Worm (Caenorhabditis elegans): ENCODE measurements around the gene unc-32.

The unc-32 gene

DNA sequence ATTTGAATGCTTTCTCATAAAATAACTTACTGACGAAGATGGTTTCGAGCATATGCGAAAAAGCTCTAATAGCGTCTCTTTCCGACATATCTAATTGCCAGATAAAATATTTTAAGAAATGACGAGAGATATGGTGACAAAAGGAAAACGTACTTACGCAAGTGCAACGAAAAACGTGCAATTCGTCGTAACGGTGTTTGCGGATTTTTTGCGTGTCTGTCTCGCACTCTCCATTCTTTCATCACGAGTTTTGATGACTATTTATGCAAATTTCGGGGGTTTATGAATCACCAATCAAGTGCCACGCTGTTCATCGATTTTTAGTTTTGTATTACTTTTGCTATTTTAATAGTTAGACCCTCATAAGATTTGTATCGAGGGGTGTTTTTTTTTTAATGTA lies 16.5 kb upstream of the unc-32 start, which contains the start of gene ZK637.14:
TSS of gene ZK637.14 (minus strand) at position 201 of the 400 bp plus-strand sequence.
- TF ChIP-seq unc-62 (GFP tag; optimal IDR thresholded peaks at IDR 0.05), result no peak

DNA sequence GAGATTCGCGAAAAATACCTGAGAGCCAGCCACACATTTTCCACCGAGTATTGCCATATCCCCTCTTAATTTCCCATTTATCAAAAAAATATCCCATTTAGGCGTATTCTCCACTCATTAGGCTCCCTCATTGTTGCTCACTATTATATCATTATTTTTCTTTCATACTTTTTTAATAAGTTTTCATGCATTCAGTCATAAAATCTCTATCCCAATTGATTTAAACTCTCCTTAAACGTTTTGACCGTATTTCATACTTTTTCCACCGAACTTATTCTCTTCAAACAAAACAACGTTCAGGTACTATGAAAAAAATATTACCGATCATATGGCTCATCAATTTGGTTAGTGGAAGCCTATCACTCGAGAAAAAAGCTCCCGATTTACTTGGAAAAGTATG lies 15.5 kb upstream of the unc-32 start, which contains the start of gene lnkn-1:
TSS of gene lnkn-1 (plus strand) at position 301 of the 400 bp plus-strand sequence.
- no peak for TF ChIP-seq unc-62 (GFP tag; optimal IDR thresholded peaks at IDR 0.05)

DNA sequence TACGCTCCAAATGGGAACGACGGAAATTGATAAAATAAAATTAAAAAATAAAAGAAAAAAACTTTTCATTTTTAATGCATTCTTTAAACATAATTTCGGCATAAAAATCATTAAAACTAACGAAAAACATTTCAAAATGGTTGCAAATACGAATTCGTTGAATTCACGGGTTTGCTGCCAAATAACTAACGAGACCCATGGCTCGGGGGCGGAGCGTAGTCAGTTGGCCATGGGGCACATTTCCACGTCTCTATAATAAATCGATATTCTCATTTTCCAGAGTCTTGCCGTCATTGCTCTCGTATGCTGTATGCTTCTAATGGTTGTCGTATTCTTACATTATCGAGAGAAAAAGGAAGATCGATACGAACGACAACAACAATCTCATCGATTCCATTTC lies 12.0 kb upstream of the unc-32 start, which contains the start of gene ZK637.4:
TSS of gene ZK637.4 (plus strand) at position 301 of the 400 bp plus-strand sequence.
- no peak for TF ChIP-seq unc-62 (GFP tag; optimal IDR thresholded peaks at IDR 0.05)

DNA sequence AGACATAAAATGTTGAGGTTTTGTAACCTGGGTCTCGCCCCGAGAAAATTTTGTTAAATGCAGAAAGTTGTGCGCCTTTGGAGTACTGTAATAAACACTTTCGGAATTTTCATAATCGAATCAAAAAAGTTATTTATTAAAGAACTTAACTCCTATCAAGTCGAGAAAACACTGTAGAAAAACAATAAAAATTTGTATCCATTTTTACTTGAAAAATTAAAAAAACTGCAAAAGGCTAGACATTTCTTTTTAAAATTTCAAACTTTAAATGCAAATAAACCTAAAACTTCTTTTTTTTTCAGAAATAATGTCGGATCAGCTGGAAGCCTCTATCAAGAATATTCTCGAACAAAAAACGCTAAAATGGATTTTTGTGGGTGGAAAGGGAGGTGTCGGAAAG lies 10.6 kb upstream of the unc-32 start, which contains the start of gene asna-1:
TSS of gene asna-1 (plus strand) at position 301 of the 400 bp plus-strand sequence.
- no peak for TF ChIP-seq unc-62 (GFP tag; optimal IDR thresholded peaks at IDR 0.05)

DNA sequence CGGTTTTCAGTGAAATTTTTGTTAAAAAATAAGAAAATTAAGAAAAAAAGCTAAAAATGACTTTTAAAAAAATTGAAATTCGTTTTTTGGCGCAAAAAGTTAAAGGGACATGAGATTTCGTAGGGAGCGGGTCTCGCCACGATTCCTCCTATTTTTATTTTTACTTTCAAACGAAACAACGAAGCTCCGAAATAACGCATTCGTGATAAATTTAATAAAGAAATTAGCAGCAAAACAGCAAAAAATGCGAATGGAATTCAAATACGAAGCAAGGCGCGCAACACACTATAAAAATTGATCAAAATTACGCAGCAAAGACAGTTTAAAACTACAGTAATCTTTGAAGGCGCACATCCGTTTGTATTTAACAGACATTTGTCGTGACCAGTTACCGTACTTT lies 5.6 kb upstream of the unc-32 start:
- no peak for TF ChIP-seq unc-62 (GFP tag; optimal IDR thresholded peaks at IDR 0.05)

DNA sequence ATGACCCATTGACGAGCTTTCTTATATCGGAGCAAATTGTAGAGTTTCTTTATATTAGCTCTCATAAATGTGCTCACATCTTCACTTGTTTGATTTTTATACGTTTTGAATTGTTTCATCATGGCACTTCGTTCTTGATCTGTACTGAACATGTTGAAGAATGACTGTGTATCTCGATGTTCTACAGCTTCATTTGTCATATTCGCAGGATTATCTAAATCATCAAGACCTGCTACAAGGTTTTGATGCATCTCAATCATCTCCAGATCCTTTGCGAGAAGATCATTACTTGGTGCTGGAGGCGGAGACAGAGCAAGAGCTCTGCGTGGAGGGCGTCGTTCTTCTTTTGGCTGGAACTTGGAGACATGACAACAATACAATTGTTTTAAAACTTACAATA lies 2.2 kb upstream of the unc-32 start:
- no peak for TF ChIP-seq unc-62 (GFP tag; optimal IDR thresholded peaks at IDR 0.05)

DNA sequence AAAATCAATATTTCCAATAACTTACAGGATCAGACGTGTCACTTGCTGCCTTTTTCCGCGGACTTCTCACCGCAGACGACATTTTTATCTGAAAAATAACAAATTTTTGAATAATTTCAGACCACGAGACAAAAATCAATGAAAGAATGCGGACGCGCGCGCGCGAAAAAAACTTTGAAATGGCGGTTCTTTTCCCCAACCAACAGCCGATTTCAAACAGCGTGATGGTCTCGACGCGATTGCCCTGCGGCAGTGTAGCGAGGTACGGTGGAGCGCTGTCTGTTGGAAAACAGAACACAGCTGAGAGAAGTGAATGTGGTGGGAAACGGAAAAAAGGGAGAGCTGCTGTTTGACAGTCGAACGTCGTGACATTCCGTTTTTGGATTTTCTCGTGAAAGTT lies 1.4 kb upstream of the unc-32 start, which contains the start of gene lin-9:
TSS of gene lin-9 (minus strand) at position 88 of the 400 bp plus-strand sequence.
- TF ChIP-seq unc-62 (GFP tag; optimal IDR thresholded peaks at IDR 0.05), result no peak

DNA sequence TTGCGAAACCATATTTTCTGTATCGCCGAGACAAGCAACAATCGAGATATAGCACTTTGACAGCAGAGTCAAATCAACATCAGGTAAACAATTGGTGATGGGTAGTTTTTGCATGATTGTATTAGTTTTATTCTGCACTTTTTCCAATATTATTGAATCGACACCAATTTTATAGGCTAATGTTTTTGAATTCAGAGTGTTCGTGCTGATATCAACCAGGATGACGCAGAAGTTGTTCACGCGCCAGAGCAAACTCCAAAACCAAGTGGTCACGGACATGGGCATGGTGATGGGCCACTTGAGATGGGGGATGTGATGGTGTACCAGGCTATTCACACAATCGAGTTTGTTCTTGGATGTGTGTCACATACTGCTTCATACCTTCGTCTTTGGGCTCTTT lies 4.7 kb downstream of the unc-32 start:
- TF ChIP-seq unc-62 (GFP tag; optimal IDR thresholded peaks at IDR 0.05), result no peak

DNA sequence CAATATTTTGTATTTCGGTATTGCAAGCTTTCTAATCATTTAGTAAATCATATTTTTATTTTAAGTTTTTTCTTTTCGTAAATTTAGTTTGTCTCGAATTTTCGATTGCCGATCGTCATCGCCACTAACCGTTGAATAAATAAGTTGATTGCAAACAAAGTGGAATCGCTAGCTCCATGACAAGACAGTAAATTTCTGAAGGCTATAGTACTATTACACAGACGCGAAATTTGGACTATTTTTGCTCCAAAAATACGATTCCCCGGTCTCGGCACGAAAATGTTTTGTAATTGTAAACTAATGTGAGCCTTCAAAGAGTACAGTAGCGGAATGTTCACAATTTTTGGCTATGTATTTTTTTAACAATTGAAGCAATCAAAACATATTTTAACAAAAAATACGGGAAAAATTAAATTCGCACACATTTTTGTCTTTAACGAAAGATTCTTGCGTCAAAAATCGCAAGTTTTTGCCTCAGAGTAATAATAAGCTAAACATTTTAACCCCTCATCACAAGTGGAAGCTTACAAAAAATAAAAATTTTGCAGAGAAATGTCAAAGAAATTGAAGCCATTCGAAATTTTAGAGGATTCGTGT lies 6.3 kb downstream of the unc-32 start, which contains the start of gene tpk-1:
TSS of gene tpk-1 (plus strand) at position 547 of the 597 bp plus-strand sequence.
- no peak for TF ChIP-seq unc-62 (GFP tag; optimal IDR thresholded peaks at IDR 0.05)

DNA sequence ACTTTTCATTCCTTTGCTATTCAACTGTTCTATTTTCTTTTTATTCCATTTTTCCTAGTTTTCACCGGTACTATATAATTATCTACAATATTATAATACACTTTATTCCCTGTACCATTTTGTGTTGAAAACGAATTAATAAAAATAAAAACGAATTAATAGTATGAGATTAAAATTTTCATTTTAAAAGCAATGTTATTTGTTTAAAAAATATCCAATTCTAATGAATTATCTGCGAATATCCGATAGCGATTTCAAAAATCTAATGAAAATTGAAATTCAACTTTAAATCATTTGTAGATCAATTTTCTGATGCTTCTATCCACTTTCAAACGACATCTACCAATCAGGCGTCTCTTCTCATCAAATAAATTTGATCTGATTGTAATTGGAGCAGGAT lies 8.1 kb downstream of the unc-32 start, which contains the start of gene trxr-2:
TSS of gene trxr-2 (plus strand) at position 301 of the 400 bp plus-strand sequence.
- no peak for TF ChIP-seq unc-62 (GFP tag; optimal IDR thresholded peaks at IDR 0.05)

DNA sequence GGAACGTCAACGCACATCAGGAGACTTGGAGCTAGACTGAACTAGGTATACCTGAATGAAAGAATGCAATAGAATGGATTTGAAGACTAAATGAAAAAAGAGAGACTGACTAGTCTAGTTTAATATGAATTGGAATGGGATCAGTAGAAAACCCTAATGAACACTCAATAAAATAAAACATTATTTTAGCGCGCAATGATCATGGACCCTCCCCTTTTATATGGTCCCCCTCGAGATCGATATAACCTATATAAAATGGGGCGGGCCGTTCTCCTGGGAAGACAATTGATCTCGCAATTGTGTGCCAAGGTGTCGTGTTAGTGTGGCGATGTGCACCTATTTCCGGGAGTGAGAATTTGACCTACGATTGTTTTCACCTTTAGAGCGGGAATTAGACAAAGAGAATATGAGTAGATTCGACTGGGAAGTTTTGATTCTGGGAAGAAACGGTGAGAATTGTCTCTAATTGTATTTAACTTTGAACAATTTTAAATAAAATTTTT lies 12.5 kb downstream of the unc-32 start, which contains the start of gene cdc-25.3:
TSS of gene cdc-25.3 (minus strand) at position 51 of the 503 bp plus-strand sequence.
- TF ChIP-seq unc-62 (GFP tag; optimal IDR thresholded peaks at IDR 0.05), result no peak

DNA sequence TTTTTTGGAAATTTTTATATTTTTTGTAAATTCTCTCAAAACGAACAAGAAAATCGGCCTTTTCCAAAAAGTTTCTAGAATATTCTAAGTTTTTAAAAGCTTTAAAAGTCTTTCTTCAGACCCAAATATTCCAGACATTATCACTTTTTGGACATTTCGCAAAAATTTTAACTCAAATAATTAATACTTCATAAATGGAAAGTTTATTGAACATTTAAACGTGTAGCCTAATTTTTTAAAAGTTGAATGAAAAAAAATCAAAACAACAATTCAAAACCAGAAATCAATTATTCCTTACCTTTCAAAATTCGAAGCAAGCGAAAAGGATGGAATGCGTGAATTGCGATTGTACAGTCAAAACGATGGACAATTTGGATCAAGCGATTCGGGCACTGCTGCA lies 14.4 kb downstream of the unc-32 start, which contains the start of gene ZK637.15:
TSS of gene ZK637.15 (plus strand) at position 301 of the 400 bp plus-strand sequence.
- TF ChIP-seq unc-62 (GFP tag; optimal IDR thresholded peaks at IDR 0.05), result no peak

DNA sequence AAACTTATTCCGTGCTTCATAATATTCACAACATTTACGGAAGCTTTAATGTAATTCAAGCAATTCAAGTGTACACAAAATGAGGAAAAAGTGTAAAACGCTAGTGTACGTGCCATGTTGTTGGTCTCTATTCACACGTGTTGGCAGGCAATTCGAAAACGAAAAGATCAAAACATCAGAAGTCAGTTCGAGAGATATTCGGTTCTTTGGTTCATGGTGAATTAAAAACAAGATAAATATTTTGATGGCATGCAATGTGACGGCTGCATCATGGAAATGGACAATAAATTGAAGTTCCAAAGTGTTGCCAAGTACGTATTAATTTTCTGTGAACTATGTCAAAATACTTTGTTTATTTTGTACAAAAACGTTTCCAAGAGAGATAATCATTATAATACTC lies 16.6 kb downstream of the unc-32 start:
- TF ChIP-seq unc-62 (GFP tag; optimal IDR thresholded peaks at IDR 0.05), result no peak

DNA sequence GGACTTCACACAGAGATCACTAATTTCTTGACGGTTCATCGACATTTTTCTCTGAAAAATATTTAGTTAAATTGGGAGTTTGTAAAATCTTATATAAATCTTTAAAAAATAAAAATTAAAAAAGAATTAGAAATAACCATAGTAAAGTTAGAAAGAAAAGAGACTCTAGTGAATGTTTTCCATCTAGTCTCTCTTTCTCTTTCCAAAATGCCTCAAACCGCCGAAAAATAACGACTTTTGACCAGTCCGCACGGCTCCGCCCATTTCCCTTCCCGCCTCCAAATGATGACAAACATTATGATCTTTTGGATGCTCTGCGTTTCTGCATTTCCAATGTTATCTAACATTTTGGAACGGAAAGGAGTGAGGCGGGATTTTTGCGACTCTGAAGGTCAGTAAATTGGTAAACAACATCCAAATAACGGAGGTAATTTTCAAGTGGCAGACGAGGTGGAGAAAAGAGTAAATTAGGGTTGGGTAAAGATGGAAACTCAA lies 17.9 kb downstream of the unc-32 start, which contains the start of gene glb-1:
TSS of gene glb-1 (minus strand) at position 51 of the 495 bp plus-strand sequence.
- no peak for TF ChIP-seq unc-62 (GFP tag; optimal IDR thresholded peaks at IDR 0.05)

DNA sequence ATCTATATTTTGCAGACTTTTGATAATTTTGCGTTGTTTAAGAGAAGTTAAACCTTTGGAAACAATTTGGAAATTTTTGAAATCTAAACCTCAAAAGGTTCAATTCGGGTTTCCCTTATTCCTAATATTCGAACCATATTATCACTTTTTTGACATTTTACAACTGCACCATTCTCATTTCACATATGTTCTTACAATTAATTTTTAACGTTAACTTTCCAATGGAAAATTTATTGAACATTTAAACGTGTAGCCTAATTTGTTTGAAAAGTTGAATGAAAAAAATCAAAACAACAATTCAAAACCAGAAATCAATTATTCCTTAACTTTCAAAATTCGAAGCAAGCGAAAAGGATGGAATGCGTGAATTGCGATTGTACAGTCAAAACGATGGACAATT lies 18.5 kb downstream of the unc-32 start, which contains the start of gene ZK637.12:
TSS of gene ZK637.12 (plus strand) at position 301 of the 400 bp plus-strand sequence.
- no peak for TF ChIP-seq unc-62 (GFP tag; optimal IDR thresholded peaks at IDR 0.05)

DNA sequence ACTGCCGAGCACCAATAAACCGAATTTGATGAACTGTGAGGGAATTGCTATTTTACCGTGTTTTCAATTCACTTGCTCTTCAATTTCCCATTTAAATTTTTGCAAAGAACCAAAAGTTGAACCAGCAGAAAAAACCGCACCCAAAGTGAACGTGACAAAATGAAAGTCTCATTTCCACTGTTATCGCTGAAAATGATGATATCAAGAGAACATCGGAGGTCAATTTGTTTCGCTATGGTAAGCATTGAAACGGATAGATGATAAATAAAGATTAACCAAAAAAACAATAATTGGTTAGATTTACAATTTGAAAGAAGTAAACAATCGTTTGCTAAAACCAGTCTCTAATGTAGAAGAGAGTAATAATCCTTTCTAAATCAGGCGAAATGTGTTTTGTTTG lies 20.1 kb downstream of the unc-32 start:
- no peak for TF ChIP-seq unc-62 (GFP tag; optimal IDR thresholded peaks at IDR 0.05)

DNA sequence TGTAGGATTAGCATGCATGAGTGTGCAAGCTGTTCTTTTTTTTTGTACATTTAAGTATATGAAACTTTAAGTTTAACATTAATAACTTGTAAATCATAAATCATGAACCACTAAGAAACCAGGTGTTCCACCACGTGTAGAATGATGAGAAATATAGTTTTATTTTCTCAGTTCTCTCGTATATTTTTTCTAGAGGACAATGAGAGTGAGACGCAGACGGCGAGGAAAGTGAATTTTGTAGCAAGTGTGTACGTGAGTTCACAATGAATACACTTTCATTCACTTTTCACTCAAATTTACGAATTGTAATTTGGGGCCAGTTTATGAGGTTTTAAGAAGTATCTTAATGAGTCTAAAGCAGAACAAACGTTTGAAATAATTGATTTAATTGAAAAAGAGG lies 21.1 kb downstream of the unc-32 start:
- no peak for TF ChIP-seq unc-62 (GFP tag; optimal IDR thresholded peaks at IDR 0.05)

Data from whole organism, dauer.